Worm (Caenorhabditis elegans) whole organism, L4/young adult: Measurements from ENCODE around the gene C04E6.4.

Experiments used
- W03F9.2 ChIP-seq: fragments of 150-350 bp; optimal IDR thresholded peaks from 2 replicates; lab custom pipeline; 2014; ENCODE audit warnings: missing biosample characterization, missing genetic modification characterization
- dao-5 ChIP-seq: sonication (generic microtip); optimal IDR thresholded peaks from 2 replicates; lab custom pipeline; 2016; ENCODE audit warnings: missing genotype, missing genetic modification characterization, moderate library complexity, missing compliant biosample characterization
- him-1 ChIP-seq: sonication (generic microtip); optimal IDR thresholded peaks from 2 replicates; lab custom pipeline; 2016; ENCODE audit warnings: missing genotype, missing genetic modification reagents, missing genetic modification characterization, missing compliant biosample characterization

DNA sequence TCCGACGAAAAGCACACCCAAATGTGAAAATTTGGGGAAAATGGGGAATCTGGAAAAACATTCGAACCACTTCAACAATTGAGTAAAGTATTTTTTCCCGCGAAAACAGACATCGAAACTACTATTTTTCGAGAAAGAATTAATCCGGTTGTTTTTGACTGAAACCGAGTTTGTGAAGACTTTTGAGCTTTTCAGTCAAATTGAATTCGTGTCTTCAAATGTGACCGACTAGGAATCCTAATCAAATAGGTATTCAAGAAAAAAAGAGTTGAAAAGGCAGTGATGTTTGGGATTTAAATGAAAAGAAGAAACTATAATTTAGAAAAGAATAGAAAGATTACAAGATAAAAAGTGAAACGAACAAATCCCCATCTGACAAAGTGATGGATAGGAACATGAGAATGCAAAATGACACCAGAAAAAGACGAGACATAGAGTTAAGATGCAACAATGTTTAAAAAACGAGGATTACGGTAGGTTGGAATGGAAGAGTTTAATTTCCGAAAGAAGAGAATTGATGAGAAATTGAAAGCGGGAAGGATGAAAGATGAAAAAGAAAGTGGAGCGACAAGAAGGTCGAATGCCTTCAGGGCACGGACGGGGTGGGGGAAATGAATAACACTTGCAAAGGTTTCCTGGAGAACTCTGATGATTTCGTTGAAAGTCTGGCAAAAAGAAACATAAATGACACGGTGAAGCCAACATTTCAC lies 44.6 kb upstream of the C04E6.4 start, which contains the start of gene F26F12.8:
- TF ChIP-seq W03F9.2 (tag; lab: Kevin White, UChicago), result no peak
- no peak for TF ChIP-seq dao-5
- TF ChIP-seq him-1 (tag; lab: Kevin White, UChicago), result no peak
